Worm (Caenorhabditis elegans): ENCODE measurements around the gene H24K24.2.

The H24K24.2 gene

DNA sequence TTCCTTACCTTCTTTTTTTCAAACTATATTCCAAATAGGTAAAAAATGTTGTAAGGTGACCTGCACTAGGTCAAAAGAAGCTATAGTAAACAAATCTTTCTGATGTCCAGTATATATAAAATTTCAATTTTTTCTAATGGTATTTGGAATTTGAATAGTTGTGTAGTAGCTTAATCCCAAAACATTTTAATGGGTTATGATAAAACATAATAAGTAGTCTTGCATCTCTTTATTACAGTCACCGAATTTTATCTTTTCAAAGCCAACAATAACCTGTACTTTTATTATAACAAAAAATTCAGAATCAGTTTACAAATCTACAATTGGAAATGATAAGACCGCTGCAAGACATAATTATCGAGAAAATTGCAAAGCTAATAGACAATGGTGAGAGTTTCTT is at the start of gene H24K24.2:
TSS of gene H24K24.2 (plus strand) at position 301 of the 400 bp plus-strand sequence.
- no peak for TF ChIP-seq grh-1 (GFP tag; IDR thresholded peaks at IDR 0.05)
- no peak for TF ChIP-seq sptf-1 (tag; optimal IDR thresholded peaks at IDR 0.05)
- no peak for TF ChIP-seq egl-27 (tag; optimal IDR thresholded peaks at IDR 0.05)
- no peak for TF ChIP-seq ceh-63 (GFP tag; optimal IDR thresholded peaks at IDR 0.05)
- TF ChIP-seq nhr-28 (tag; optimal IDR thresholded peaks at IDR 0.05): no peak
- TF ChIP-seq ceh-88 (GFP tag; IDR thresholded peaks at IDR 0.05): no peak
- TF ChIP-seq Y116A8C.19 (tag; optimal IDR thresholded peaks at IDR 0.05; ENCODE audit: borderline replicate concordance): no peak
- no peak for TF ChIP-seq unc-62 (GFP tag; optimal IDR thresholded peaks at IDR 0.05)
- TF ChIP-seq unc-86 (tag; optimal IDR thresholded peaks at IDR 0.05): no peak
- TF ChIP-seq unc-30 (tag; optimal IDR thresholded peaks at IDR 0.05): no peak
- TF ChIP-seq ceh-90 (tag; optimal IDR thresholded peaks at IDR 0.05): no peak
- no peak for TF ChIP-seq elt-3 (tag; optimal IDR thresholded peaks at IDR 0.05)
- no peak for TF ChIP-seq hlh-4 (tag; optimal IDR thresholded peaks at IDR 0.05)

DNA sequence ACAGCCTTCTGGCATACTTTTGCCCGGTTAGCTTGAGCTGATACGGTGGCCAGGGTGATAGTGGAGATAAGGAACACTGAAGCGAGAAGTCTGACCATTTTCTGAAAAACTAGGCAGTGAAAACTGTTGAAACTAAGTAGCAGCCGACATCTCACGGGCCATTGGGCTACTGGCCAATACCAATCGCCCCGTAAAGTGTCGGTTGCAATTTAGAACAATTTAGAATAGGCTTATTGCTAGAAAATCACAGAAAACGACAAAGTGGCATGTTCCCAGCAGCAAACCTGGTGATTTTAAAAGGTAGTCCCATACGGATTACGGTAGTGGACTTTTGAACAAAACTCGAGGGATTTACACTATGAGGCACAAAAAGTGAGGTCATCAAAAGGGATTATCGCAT is 46.6 kb upstream of the H24K24.2 start, which contains the start of gene T02B11.4:
TSS of gene T02B11.4 (minus strand) at position 101 of the 400 bp plus-strand sequence.
- no peak for TF ChIP-seq rnt-1 (tag; optimal IDR thresholded peaks at IDR 0.05)
- TF ChIP-seq fos-1 (tag; optimal IDR thresholded peaks at IDR 0.05): no peak
- no peak for TF ChIP-seq snu-23 (GFP tag; optimal IDR thresholded peaks at IDR 0.05)
- no peak for TF ChIP-seq zip-4 (GFP tag; optimal IDR thresholded peaks at IDR 0.05)
- no peak for TF ChIP-seq C34B4.2 (tag; optimal IDR thresholded peaks at IDR 0.05)
- TF ChIP-seq vab-15 (tag; optimal IDR thresholded peaks at IDR 0.05): no peak

DNA sequence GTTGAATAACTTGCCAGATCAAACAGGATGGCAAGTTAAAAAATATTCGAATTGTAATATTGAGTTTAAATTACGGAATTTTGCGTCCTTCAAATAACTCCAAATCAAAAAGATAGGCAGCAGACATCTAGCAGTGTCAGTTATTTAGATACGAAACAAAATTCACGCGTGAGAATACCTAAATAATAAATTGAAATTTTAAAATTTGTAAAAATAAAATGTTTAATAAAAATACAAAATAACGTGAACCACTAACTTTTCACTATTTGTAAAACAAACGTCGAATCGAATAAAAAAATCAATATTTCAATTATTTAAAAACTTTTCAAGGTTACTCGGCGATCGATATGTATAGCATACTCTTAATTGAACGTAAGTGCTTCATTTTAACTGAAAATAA is 41.6 kb upstream of the H24K24.2 start, which contains the start of gene T02B11.9:
TSS of gene T02B11.9 (plus strand) at position 301 of the 400 bp plus-strand sequence.
- TF ChIP-seq unc-130 (tag; optimal IDR thresholded peaks at IDR 0.05) (no peak), mab-9 (GFP tag; IDR thresholded peaks at IDR 0.05) (no peak), egl-13 (tag; optimal IDR thresholded peaks at IDR 0.05) (no peak), lin-14 (GFP tag; optimal IDR thresholded peaks at IDR 0.05) (no peak), isw-1 (GFP tag; IDR thresholded peaks at IDR 0.05) (no peak), ceh-82 (tag; optimal IDR thresholded peaks at IDR 0.05) (no peak), pag-3 (tag; optimal IDR thresholded peaks at IDR 0.05; ENCODE audit: borderline replicate concordance, insufficient read depth) (no peak), elt-3 (tag; optimal IDR thresholded peaks at IDR 0.05) (no peak), nhr-90 (tag; optimal IDR thresholded peaks at IDR 0.05; ENCODE audit: poor library complexity) (no peak), lsy-2 (tag; optimal IDR thresholded peaks at IDR 0.05) (no peak), ceh-88 (GFP tag; IDR thresholded peaks at IDR 0.05) (no peak), dpl-1 (GFP tag; optimal IDR thresholded peaks at IDR 0.05) (no peak), fkh-10 (GFP tag; optimal IDR thresholded peaks at IDR 0.05) (no peak), nhr-71 (tag; optimal IDR thresholded peaks at IDR 0.05) (no peak), fos-1 (tag; optimal IDR thresholded peaks at IDR 0.05) (no peak), fkh-8 (tag; optimal IDR thresholded peaks at IDR 0.05) (no peak), unc-30 (tag; optimal IDR thresholded peaks at IDR 0.05) (no peak), blmp-1 (tag; optimal IDR thresholded peaks at IDR 0.05) (no peak)

DNA sequence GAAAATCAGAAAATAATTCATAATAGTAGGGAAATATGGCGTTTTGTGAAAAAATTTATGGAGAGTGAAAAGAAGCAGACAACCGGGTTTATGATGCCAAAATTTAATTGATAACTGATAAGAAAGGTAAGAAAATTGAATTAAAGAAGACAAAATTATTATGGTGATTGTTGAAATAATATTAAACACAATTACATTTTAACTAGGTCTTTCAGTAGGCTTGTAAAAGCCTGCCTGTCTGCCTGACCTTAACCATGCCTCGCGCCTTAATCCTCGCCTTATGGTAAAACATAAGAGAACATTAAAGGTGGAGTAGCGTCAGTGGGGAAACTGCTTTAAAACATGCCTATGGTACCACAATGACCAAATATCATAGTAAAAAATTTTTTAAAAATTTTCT is 39.0 kb upstream of the H24K24.2 start, which contains the start of gene T02B11.8:
TSS of gene T02B11.8 (minus strand) at position 101 of the 400 bp plus-strand sequence.
- TF ChIP-seq fkh-4 (tag; optimal IDR thresholded peaks at IDR 0.05; ENCODE audit: borderline replicate concordance): no peak
- no peak for TF ChIP-seq unc-30 (tag; optimal IDR thresholded peaks at IDR 0.05)
- TF ChIP-seq efl-1 (optimal IDR thresholded peaks at IDR 0.05): no peak
- TF ChIP-seq efl-1 (GFP tag; optimal IDR thresholded peaks at IDR 0.05 in 1 of 2): no peak
- no peak for TF ChIP-seq irx-1 (tag; optimal IDR thresholded peaks at IDR 0.05)
- no peak for TF ChIP-seq Y116A8C.19 (tag; optimal IDR thresholded peaks at IDR 0.05; ENCODE audit: borderline replicate concordance)
- no peak for TF ChIP-seq tbx-2 (tag; optimal IDR thresholded peaks at IDR 0.05)
- no peak for TF ChIP-seq xbp-1 (tag; optimal IDR thresholded peaks at IDR 0.05)
- no peak for TF ChIP-seq tlp-1 (tag; optimal IDR thresholded peaks at IDR 0.05)
- TF ChIP-seq efl-3 (GFP tag; optimal IDR thresholded peaks at IDR 0.05): no peak
- TF ChIP-seq lir-3 (tag; optimal IDR thresholded peaks at IDR 0.05; ENCODE audit: poor library complexity): no peak
- TF ChIP-seq mdl-1 (tag; optimal IDR thresholded peaks at IDR 0.05): no peak
- no peak for TF ChIP-seq lin-14 (GFP tag; optimal IDR thresholded peaks at IDR 0.05)
- no peak for TF ChIP-seq ceh-82 (tag; optimal IDR thresholded peaks at IDR 0.05)
- TF ChIP-seq elt-3 (tag; optimal IDR thresholded peaks at IDR 0.05): no peak

Measured in whole organism, L1 larva.